Worm (Caenorhabditis elegans): ENCODE data around the gene glf-1.

The glf-1 gene

DNA sequence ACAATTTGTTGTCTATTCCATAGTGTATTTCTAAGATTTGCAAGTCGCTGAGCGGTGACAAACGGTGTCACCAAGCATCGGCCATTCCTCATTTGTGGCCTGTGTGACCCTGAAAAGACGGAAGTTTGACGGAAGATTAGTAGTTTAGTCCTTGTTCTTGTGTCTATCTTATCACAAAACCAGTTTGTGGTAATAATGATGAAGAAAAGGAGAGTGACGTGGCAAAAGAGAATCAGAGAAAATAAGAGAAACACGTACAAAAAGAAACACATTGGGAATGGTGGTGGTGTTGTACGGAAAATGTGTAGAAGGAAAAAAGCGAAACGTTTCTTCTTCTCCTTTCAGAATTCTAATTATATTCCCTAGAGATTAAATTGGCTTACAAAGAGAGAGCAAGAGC, 53.5 kb downstream of the glf-1 start, which contains the start of gene mcu-1:
mcu-1 (minus strand) TSS at position 109 of the 400 bp plus-strand sequence.
- TF ChIP-seq tlp-1 (tag; optimal IDR thresholded peaks at IDR 0.05) (no peak), mab-9 (GFP tag; IDR thresholded peaks at IDR 0.05) (no peak), nhr-90 (tag; optimal IDR thresholded peaks at IDR 0.05; ENCODE audit: poor library complexity) (peak; percentile 34), tbx-2 (tag; optimal IDR thresholded peaks at IDR 0.05) (peak; percentile 57), C16A3.4 (tag; optimal IDR thresholded peaks at IDR 0.05) (peak; percentile 16), lin-35 (GFP tag; optimal IDR thresholded peaks at IDR 0.05) (peak in 1 of 2 experiments; percentile 68), ceh-63 (GFP tag; optimal IDR thresholded peaks at IDR 0.05) (no peak), hlh-17 (GFP tag; optimal IDR thresholded peaks at IDR 0.05; ENCODE audit: borderline replicate concordance) (no peak), nhr-77 (tag; optimal IDR thresholded peaks at IDR 0.05) (no peak), C34B4.2 (tag; optimal IDR thresholded peaks at IDR 0.05) (no peak), nhr-47 (tag; optimal IDR thresholded peaks at IDR 0.05) (peak; percentile 7), unc-130 (tag; optimal IDR thresholded peaks at IDR 0.05) (no peak), egl-13 (tag; optimal IDR thresholded peaks at IDR 0.05) (no peak), unc-62 (GFP tag; optimal IDR thresholded peaks at IDR 0.05) (no peak), aly-2 (tag; optimal IDR thresholded peaks at IDR 0.05) (no peak), aha-1 (tag; optimal IDR thresholded peaks at IDR 0.05) (no peak), nhr-84 (tag; optimal IDR thresholded peaks at IDR 0.05) (no peak), lir-3 (tag; optimal IDR thresholded peaks at IDR 0.05; ENCODE audit: poor library complexity) (no peak), C04F5.9 (tag; optimal IDR thresholded peaks at IDR 0.05) (no peak), fkh-4 (tag; optimal IDR thresholded peaks at IDR 0.05; ENCODE audit: borderline replicate concordance) (no peak), lsy-2 (tag; optimal IDR thresholded peaks at IDR 0.05) (peak in 1 of 2 experiments; percentile 48), efl-1 (optimal IDR thresholded peaks at IDR 0.05) (no peak), efl-1 (GFP tag; optimal IDR thresholded peaks at IDR 0.05 in 1 of 2) (peak in 1 of 2 experiments; percentile 92), pag-3 (tag; optimal IDR thresholded peaks at IDR 0.05; ENCODE audit: borderline replicate concordance, insufficient read depth) (peak; percentile 60), isw-1 (GFP tag; IDR thresholded peaks at IDR 0.05) (no peak), ceh-82 (tag; optimal IDR thresholded peaks at IDR 0.05) (no peak), nhr-237 (tag; optimal IDR thresholded peaks at IDR 0.05) (no peak), nhr-12 (tag; optimal IDR thresholded peaks at IDR 0.05) (no peak), ceh-88 (GFP tag; IDR thresholded peaks at IDR 0.05) (no peak), fkh-8 (tag; optimal IDR thresholded peaks at IDR 0.05) (no peak), F16B12.6 (tag; optimal IDR thresholded peaks at IDR 0.05) (no peak), grh-1 (GFP tag; IDR thresholded peaks at IDR 0.05) (peak; percentile 92), nhr-19 (GFP tag; conservative IDR thresholded peaks at IDR 0.05) (peak; percentile 17; the same call in 1 of the 2 replicates), sptf-1 (tag; optimal IDR thresholded peaks at IDR 0.05) (no peak), unc-86 (tag; optimal IDR thresholded peaks at IDR 0.05) (no peak), swsn-7 (tag; optimal IDR thresholded peaks at IDR 0.05) (no peak), nhr-76 (tag; optimal IDR thresholded peaks at IDR 0.05) (no peak), blmp-1 (tag; optimal IDR thresholded peaks at IDR 0.05) (peak; percentile 95), jun-1 (tag; optimal IDR thresholded peaks at IDR 0.05) (no peak), ceh-8 (GFP tag; optimal IDR thresholded peaks at IDR 0.05) (no peak), nhr-11 (tag; optimal IDR thresholded peaks at IDR 0.05) (no peak), xbp-1 (tag; optimal IDR thresholded peaks at IDR 0.05) (no peak), zag-1 (tag; optimal IDR thresholded peaks at IDR 0.05) (no peak), ztf-11 (tag; optimal IDR thresholded peaks at IDR 0.05) (no peak), ets-5 (GFP tag; IDR thresholded peaks at IDR 0.05) (no peak), lin-14 (GFP tag; optimal IDR thresholded peaks at IDR 0.05) (peak; percentile 86), nhr-28 (tag; optimal IDR thresholded peaks at IDR 0.05) (no peak), lin-15B (tag; optimal IDR thresholded peaks at IDR 0.05) (no peak), lin-13 (GFP tag; optimal IDR thresholded peaks at IDR 0.05) (no peak), elt-3 (tag; optimal IDR thresholded peaks at IDR 0.05) (peak in 5 of 6 experiments; percentile 80 to 93 (median 89)), Y116A8C.19 (tag; optimal IDR thresholded peaks at IDR 0.05; ENCODE audit: borderline replicate concordance) (no peak), nhr-85 (tag) (peak; percentile 97), mdl-1 (tag; optimal IDR thresholded peaks at IDR 0.05) (no peak), unc-98 (GFP tag; IDR thresholded peaks at IDR 0.05) (no peak)
